Worm (Caenorhabditis elegans) whole organism, early embryonic: ENCODE data around the gene Y55F3C.10.

Experiments
- ama-1 ChIP-seq: fragments of 150-350 bp; optimal IDR thresholded peaks from 2 replicates; lab custom pipeline; 2014
- ceh-36 ChIP-seq: sonication (generic microtip); optimal IDR thresholded peaks from 2 replicates; lab custom pipeline; 2016; ENCODE audit warnings: missing genetic modification characterization, inconsistent platforms, missing compliant biosample characterization
- hmg-4 ChIP-seq: fragments of 200-800 bp; sonication (Bioruptor generic); optimal IDR thresholded peaks from 2 replicates; lab custom pipeline; 2018; ENCODE audit warnings: mild to moderate bottlenecking, missing genetic modification characterization, missing compliant biosample characterization
- scrt-1 ChIP-seq: fragments of 200-800 bp; sonication (Bioruptor generic); IDR thresholded peaks from 2 replicates; pipeline ENCODE4 v1.3.6; 2022; ENCODE audit warnings: missing genetic modification characterization, missing compliant biosample characterization
- sea-1 ChIP-seq: fragments of 200-800 bp; sonication (Bioruptor generic); conservative IDR thresholded peaks from 2 replicates; pipeline ENCODE4 v1.3.6; 2022; ENCODE audit warnings: missing genetic modification characterization, missing compliant biosample characterization

DNA sequence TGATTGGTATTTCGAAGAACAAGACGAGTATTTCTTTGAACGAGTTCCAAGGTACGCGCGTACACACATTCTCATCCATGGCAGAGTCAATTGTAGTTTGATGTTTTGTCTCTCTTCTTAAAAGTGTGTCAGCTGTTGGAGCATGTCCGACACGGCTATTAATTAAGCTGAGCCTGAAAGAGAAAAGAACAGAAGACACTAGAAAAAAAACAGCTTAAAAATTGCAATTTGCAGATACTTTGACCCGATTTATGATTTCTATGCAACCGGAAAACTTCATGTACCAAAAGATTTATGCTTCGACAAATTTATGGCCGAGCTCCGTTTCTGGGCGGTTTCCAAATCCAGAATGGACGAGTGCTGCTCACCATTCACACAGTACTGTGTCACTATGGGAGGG, 30.3 kb upstream of the Y55F3C.10 start:
- TF ChIP-seq ama-1, result no peak
- TF ChIP-seq scrt-1 (GFP tag; lab: Robert Waterston, UW), result no peak
- TF ChIP-seq ceh-36 (tag; lab: Kevin White, UChicago), result no peak
- no peak for TF ChIP-seq hmg-4 (GFP tag; lab: Kevin White, UChicago)
- no peak for TF ChIP-seq sea-1 (GFP tag; lab: Robert Waterston, UW)
